Worm (Caenorhabditis elegans): ENCODE measurements around the gene Y82E9BR.5.
A peak's percentile ranks its signal among the peaks of the same experiment; 100 is the strongest.

Y82E9BR.5 gene

DNA sequence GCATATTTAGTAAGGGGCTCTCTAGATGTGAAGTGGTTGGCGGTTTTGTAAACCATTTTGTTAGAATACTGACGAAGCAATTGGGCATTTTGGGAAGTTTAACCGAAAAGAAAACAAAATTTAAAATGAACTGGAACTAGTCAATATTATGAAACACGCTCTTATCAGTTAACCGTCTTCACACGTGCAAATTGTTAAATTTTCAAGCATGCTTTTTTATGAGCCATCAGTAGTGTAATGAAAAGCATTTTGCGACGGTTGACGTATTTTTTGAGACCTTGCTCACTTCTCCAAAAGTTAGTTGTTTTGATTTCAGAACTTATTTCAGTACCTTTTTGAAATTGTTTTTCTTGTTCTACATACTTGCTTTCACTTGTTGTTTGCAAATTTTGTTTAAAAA is 34.9 kb upstream of the Y82E9BR.5 start, which contains the start of gene fbxa-25:
Gene fbxa-25, minus strand, starts transcription at position 138 of the 400 bp plus-strand sequence.
- TF ChIP-seq snpc-4 (tag; optimal IDR thresholded peaks at IDR 0.05) (no peak), mxl-3 (GFP tag; optimal IDR thresholded peaks at IDR 0.05) (peak; percentile 30), ztf-11 (tag; optimal IDR thresholded peaks at IDR 0.05) (no peak), egl-43 (GFP tag; IDR thresholded peaks at IDR 0.05) (no peak), ceh-32 (tag; optimal IDR thresholded peaks at IDR 0.05; ENCODE audit: poor library complexity) (no peak), nhr-48 (tag; optimal IDR thresholded peaks at IDR 0.05) (no peak), lim-7 (GFP tag; IDR thresholded peaks at IDR 0.05) (no peak), zag-1 (tag; optimal IDR thresholded peaks at IDR 0.05) (no peak), cey-2 (tag; optimal IDR thresholded peaks at IDR 0.05; ENCODE audit: borderline replicate concordance, insufficient read depth) (no peak), dmd-6 (GFP tag; IDR thresholded peaks at IDR 0.05) (no peak), mdl-1 (tag; optimal IDR thresholded peaks at IDR 0.05) (peak in 1 of 2 experiments; percentile 31), tag-97 (GFP tag; IDR thresholded peaks at IDR 0.05) (no peak), mes-2 (tag; optimal IDR thresholded peaks at IDR 0.05; ENCODE audit: poor library complexity, severe bottlenecking) (no peak), hlh-11 (tag; optimal IDR thresholded peaks at IDR 0.05) (no peak), lin-39 (tag; optimal IDR thresholded peaks at IDR 0.05) (no peak), ctbp-1 (GFP tag; IDR thresholded peaks at IDR 0.05) (no peak), nhr-6 (tag; optimal IDR thresholded peaks at IDR 0.05) (no peak), mep-1 (tag; optimal IDR thresholded peaks at IDR 0.05) (no peak), Y105C5A.15 (GFP tag; IDR thresholded peaks at IDR 0.05) (no peak), rbr-2 (tag; optimal IDR thresholded peaks at IDR 0.05) (no peak), php-3 (GFP tag; IDR thresholded peaks at IDR 0.05) (0 out of 2 replicates have a peak, but pooled peaks have one; percentile 48), zfp-2 (tag; optimal IDR thresholded peaks at IDR 0.05) (no peak), daf-16 (GFP tag; optimal IDR thresholded peaks at IDR 0.05) (no peak), daf-16 (tag; optimal IDR thresholded peaks at IDR 0.05) (peak; percentile 29), mxl-2 (GFP tag; conservative IDR thresholded peaks at IDR 0.05) (no peak), nhr-102 (tag; optimal IDR thresholded peaks at IDR 0.05) (no peak), zfp-3 (GFP tag; conservative IDR thresholded peaks at IDR 0.05) (no peak), ZK337.2 (GFP tag; IDR thresholded peaks at IDR 0.05) (no peak), aly-2 (tag; optimal IDR thresholded peaks at IDR 0.05) (no peak), hif-1 (tag; optimal IDR thresholded peaks at IDR 0.05) (peak in 1 of 2 experiments; percentile 20), F10B5.3 (tag; optimal IDR thresholded peaks at IDR 0.05) (no peak), jun-1 (tag; optimal IDR thresholded peaks at IDR 0.05) (no peak), R02D3.7 (tag; optimal IDR thresholded peaks at IDR 0.05) (no peak), snpc-1.2 (GFP tag; IDR thresholded peaks at IDR 0.05) (no peak), nhr-11 (tag; optimal IDR thresholded peaks at IDR 0.05) (no peak), F49E8.2 (tag; optimal IDR thresholded peaks at IDR 0.05; ENCODE audit: borderline replicate concordance) (no peak), nhr-111 (GFP tag; optimal IDR thresholded peaks at IDR 0.05) (no peak), nhr-237 (tag; optimal IDR thresholded peaks at IDR 0.05) (no peak), hlh-30 (tag; optimal IDR thresholded peaks at IDR 0.05; ENCODE audit: insufficient read depth) (no peak), nhr-28 (tag; optimal IDR thresholded peaks at IDR 0.05) (peak; percentile 34), duxl-1 (tag; optimal IDR thresholded peaks at IDR 0.05; ENCODE audit: poor library complexity) (no peak), lin-38 (GFP tag; IDR thresholded peaks at IDR 0.05) (no peak), aha-1 (tag) (no peak), egl-27 (tag; optimal IDR thresholded peaks at IDR 0.05) (no peak), unc-130 (GFP tag; optimal IDR thresholded peaks at IDR 0.05) (no peak), gei-8 (GFP tag; optimal IDR thresholded peaks at IDR 0.05) (no peak), nhr-76 (tag; optimal IDR thresholded peaks at IDR 0.05) (no peak), pqm-1 (tag; optimal IDR thresholded peaks at IDR 0.05) (peak; percentile 64)

Data from whole organism, L4 larva.